Fruit fly (Drosophila melanogaster) whole organism, embryonic: ENCODE data around the gene nol.

Experiments used
- Abd-B ChIP-seq: fragments of 200-800 bp; sonication (Bioruptor generic); optimal IDR thresholded peaks from 2 replicates; lab custom pipeline; 2018; ENCODE audit warnings: missing biosample characterization, mild to moderate bottlenecking, missing genetic modification characterization, moderate library complexity
- Ada2b ChIP-seq: fragments of 200-800 bp; sonication (Bioruptor generic); IDR thresholded peaks from 2 replicates; pipeline ENCODE4 v1.3.6; 2022; ENCODE audit warnings: missing biosample characterization, missing genetic modification characterization
- CG1233 ChIP-seq: fragments of 200-800 bp; sonication (Bioruptor generic); optimal IDR thresholded peaks from 4 replicates; lab custom pipeline; 2018; ENCODE audit warnings: missing biosample characterization, mild to moderate bottlenecking, missing genetic modification characterization
- CG17568 ChIP-seq: fragments of 200-800 bp; sonication (Bioruptor generic); optimal IDR thresholded peaks from 2 replicates; lab custom pipeline; 2018; ENCODE audit warnings: missing biosample characterization, mild to moderate bottlenecking, missing genetic modification characterization, moderate library complexity
- CG17912 ChIP-seq: fragments of 200-800 bp; sonication (Bioruptor generic); optimal IDR thresholded peaks from 2 replicates; lab custom pipeline; 2018; ENCODE audit warnings: missing biosample characterization, mild to moderate bottlenecking, missing genetic modification characterization
- CG1832 ChIP-seq: fragments of 200-800 bp; sonication (Bioruptor generic); optimal IDR thresholded peaks from 2 replicates; lab custom pipeline; 2017; ENCODE audit warnings: missing biosample characterization, mild to moderate bottlenecking, missing genetic modification characterization, inconsistent platforms
- CG2202 ChIP-seq: fragments of 200-800 bp; sonication (Bioruptor generic); optimal IDR thresholded peaks from 2 replicates; lab custom pipeline; 2018; ENCODE audit warnings: missing biosample characterization, mild to moderate bottlenecking, missing genetic modification characterization
- CG2678 ChIP-seq: fragments of 200-800 bp; sonication (Bioruptor generic); optimal IDR thresholded peaks from 3 replicates; lab custom pipeline; 2019; ENCODE audit warnings: missing biosample characterization, mild to moderate bottlenecking, missing genetic modification characterization, moderate library complexity
- CG3065 ChIP-seq: fragments of 200-800 bp; sonication (Bioruptor generic); optimal IDR thresholded peaks from 2 replicates; lab custom pipeline; 2016; ENCODE audit warnings: missing biosample characterization, missing genetic modification characterization
- CG32772 ChIP-seq: fragments of 200-800 bp; sonication (Bioruptor generic); IDR thresholded peaks from 2 replicates; pipeline ENCODE4 v1.3.6; 2022; ENCODE audit warnings: missing biosample characterization, missing genetic modification characterization
- CG3281 ChIP-seq: fragments of 200-800 bp; sonication (Bioruptor generic); optimal IDR thresholded peaks from 3 replicates; lab custom pipeline; 2017; ENCODE audit warnings: missing biosample characterization, mild to moderate bottlenecking, missing genetic modification characterization
- CG4820 ChIP-seq: fragments of 200-800 bp; sonication (Bioruptor generic); optimal IDR thresholded peaks from 3 replicates; lab custom pipeline; 2016; ENCODE audit warnings: missing biosample characterization, missing genetic modification characterization
- CG9932 ChIP-seq: fragments of 200-800 bp; sonication (Bioruptor generic); IDR thresholded peaks from 2 replicates; pipeline ENCODE4 v1.3.6; 2022; ENCODE audit warnings: missing biosample characterization, missing genetic modification characterization
- CHES-1-like ChIP-seq: fragments of 200-800 bp; sonication (Bioruptor generic); optimal IDR thresholded peaks from 2 replicates; lab custom pipeline; 2016; ENCODE audit warnings: missing biosample characterization, missing genetic modification characterization
- CoRest ChIP-seq: fragments of 200-800 bp; sonication (Bioruptor generic); optimal IDR thresholded peaks from 3 replicates; lab custom pipeline; 2018; ENCODE audit warnings: missing biosample characterization, mild to moderate bottlenecking, missing genetic modification characterization, moderate library complexity
- D19B ChIP-seq: fragments of 200-800 bp; sonication (Bioruptor generic); optimal IDR thresholded peaks from 2 replicates; lab custom pipeline; 2017; ENCODE audit warnings: missing biosample characterization, mild to moderate bottlenecking, missing genetic modification characterization
- Dbx ChIP-seq: fragments of 200-800 bp; sonication (Bioruptor generic); IDR thresholded peaks from 3 replicates; pipeline ENCODE4 v1.3.6; 2022; ENCODE audit warnings: missing biosample characterization, missing genetic modification characterization
- Gsc ChIP-seq: fragments of 200-800 bp; sonication (Bioruptor generic); IDR thresholded peaks from 2 replicates; pipeline ENCODE4 v1.3.6; 2022; ENCODE audit warnings: missing biosample characterization, missing genetic modification characterization
- Hr3 ChIP-seq: fragments of 200-800 bp; sonication (Bioruptor generic); optimal IDR thresholded peaks from 3 replicates; lab custom pipeline; 2016; ENCODE audit warnings: missing biosample characterization, missing genetic modification characterization
- Hr78 ChIP-seq, 2 experiments: fragments of 200-800 bp in 1 of 2; fragments of >200 bp in 1 of 2; sonication (Bioruptor generic) in 1 of 2; optimal IDR thresholded peaks; 2 replicates each; lab custom pipeline; 2017 to 2019; ENCODE audit warnings: missing biosample characterization in 2 of 2, missing genetic modification characterization in 2 of 2, mild to moderate bottlenecking in 1 of 2, moderate library complexity in 1 of 2
- MBD-R2 ChIP-seq: fragments of 200-800 bp; sonication (Bioruptor generic); IDR thresholded peaks from 2 replicates; pipeline ENCODE4 v1.3.6; 2022; ENCODE audit warnings: missing biosample characterization, missing genetic modification characterization
- MTF-1 ChIP-seq: fragments of 200-800 bp; sonication (Bioruptor generic); optimal IDR thresholded peaks from 2 replicates; lab custom pipeline; 2018; ENCODE audit warnings: missing biosample characterization, mild to moderate bottlenecking, missing genetic modification characterization, borderline replicate concordance
- Nf-YC ChIP-seq: fragments of 200-800 bp; optimal IDR thresholded peaks from 3 replicates; lab custom pipeline; 2019; ENCODE audit warnings: missing biosample characterization, mild to moderate bottlenecking, missing genetic modification characterization, moderate library complexity
- Rfx ChIP-seq: fragments of 200-800 bp; sonication (Bioruptor generic); IDR thresholded peaks from 2 replicates; pipeline ENCODE4 v1.3.6; 2022; ENCODE audit warnings: missing biosample characterization, missing genetic modification characterization
- Side ChIP-seq: fragments of 200-800 bp; sonication (Bioruptor generic); optimal IDR thresholded peaks from 2 replicates; lab custom pipeline; 2016; ENCODE audit warnings: missing biosample characterization, missing genetic modification characterization
- Stat92E ChIP-seq, 3 experiments: fragments of >200 bp in 2 of 3; fragments of 200-800 bp in 1 of 3; sonication (Bioruptor generic) in 1 of 3; optimal IDR thresholded peaks; 2 replicates each; lab custom pipeline; 2017 to 2019; ENCODE audit warnings: missing biosample characterization in 3 of 3, missing genetic modification characterization in 3 of 3, mild to moderate bottlenecking in 1 of 3, moderate library complexity in 1 of 3
- amos ChIP-seq: fragments of 200-800 bp; sonication (Bioruptor generic); IDR thresholded peaks from 2 replicates; pipeline ENCODE4 v1.3.6; 2022; ENCODE audit warnings: missing biosample characterization, missing genetic modification characterization; ENCODE audit not compliant: partially characterized antibody
- ash1 ChIP-seq: fragments of 200-800 bp; sonication (Bioruptor generic); optimal IDR thresholded peaks from 2 replicates; lab custom pipeline; 2018; ENCODE audit warnings: missing biosample characterization, mild to moderate bottlenecking, missing genetic modification characterization
- ato ChIP-seq: fragments of 200-800 bp; sonication (Bioruptor generic); IDR thresholded peaks from 2 replicates; pipeline ENCODE4 v1.3.6; 2022; ENCODE audit warnings: missing biosample characterization, missing genetic modification characterization; ENCODE audit not compliant: partially characterized antibody
- chm ChIP-seq: fragments of 200-800 bp; sonication (Bioruptor generic); IDR thresholded peaks from 2 replicates; pipeline ENCODE4 v1.3.6; 2022; ENCODE audit warnings: missing biosample characterization, missing genetic modification characterization
- croc ChIP-seq: fragments of 200-800 bp; sonication (Bioruptor generic); conservative IDR thresholded peaks from 3 replicates; pipeline ENCODE4 v1.3.6; 2022; ENCODE audit warnings: missing biosample characterization, missing genetic modification characterization
- danr ChIP-seq: fragments of 200-800 bp; sonication (Bioruptor generic); IDR thresholded peaks from 2 replicates; pipeline ENCODE4 v1.3.6; 2022; ENCODE audit warnings: missing biosample characterization, missing genetic modification characterization
- dm ChIP-seq: fragments of 200-800 bp; sonication (Bioruptor generic); optimal IDR thresholded peaks from 3 replicates; lab custom pipeline; 2016; ENCODE audit warnings: missing biosample characterization, missing genetic modification characterization
- fru ChIP-seq: fragments of >200 bp; optimal IDR thresholded peaks from 2 replicates; lab custom pipeline; 2017
- grau ChIP-seq: fragments of 200-800 bp; optimal IDR thresholded peaks from 3 replicates; lab custom pipeline; 2019; ENCODE audit warnings: missing biosample characterization, mild to moderate bottlenecking, missing genetic modification characterization, moderate library complexity
- grn ChIP-seq: fragments of 200-800 bp; sonication (Bioruptor generic); optimal IDR thresholded peaks from 3 replicates; lab custom pipeline; 2017; ENCODE audit warnings: missing biosample characterization, missing genetic modification characterization
- knrl ChIP-seq: fragments of 200-800 bp; sonication (Bioruptor generic); IDR thresholded peaks from 3 replicates; pipeline ENCODE4 v1.3.6; 2022; ENCODE audit warnings: missing biosample characterization, missing genetic modification characterization; ENCODE audit not compliant: partially characterized antibody
- pnt ChIP-seq: fragments of 200-800 bp; sonication (Bioruptor generic); optimal IDR thresholded peaks from 3 replicates; lab custom pipeline; 2016; ENCODE audit warnings: missing biosample characterization, missing genetic modification characterization
- rib ChIP-seq: fragments of 200-800 bp; sonication (Bioruptor generic); IDR thresholded peaks from 2 replicates; pipeline ENCODE4 v1.3.6; 2022; ENCODE audit warnings: missing biosample characterization, missing genetic modification characterization
- sc ChIP-seq, 3 experiments: fragments of >200 bp in 2 of 3; fragments of 200-800 bp in 1 of 3; sonication (Bioruptor generic) in 1 of 3; optimal IDR thresholded peaks; 2 replicates in 2 of 3; 3 replicates in 1 of 3; lab custom pipeline; 2017; ENCODE audit warnings: mild to moderate bottlenecking in 1 of 3, missing biosample characterization in 1 of 3, missing genetic modification characterization in 1 of 3, missing genetic modification reagents in 1 of 3
- sens ChIP-seq: fragments of 200-800 bp; sonication (Bioruptor generic); peaks from one replicate; lab custom pipeline; 2016; ENCODE audit warnings: missing biosample characterization, missing genetic modification characterization
- seq ChIP-seq: fragments of 200-800 bp; sonication (Bioruptor generic); IDR thresholded peaks from 2 replicates; pipeline ENCODE4 v1.3.6; 2022; ENCODE audit warnings: missing biosample characterization, missing genetic modification characterization
- slbo ChIP-seq: fragments of 200-800 bp; sonication (Bioruptor generic); IDR thresholded peaks from 2 replicates; pipeline ENCODE4 v1.3.6; 2022; ENCODE audit warnings: missing biosample characterization, missing genetic modification characterization
- sna ChIP-seq: fragments of 200-800 bp; sonication (Bioruptor generic); IDR thresholded peaks from 2 replicates; pipeline ENCODE4 v1.3.6; 2022; ENCODE audit warnings: missing biosample characterization, missing genetic modification characterization; ENCODE audit not compliant: partially characterized antibody
- tio ChIP-seq: fragments of 200-800 bp; sonication (Bioruptor generic); optimal IDR thresholded peaks from 2 replicates; lab custom pipeline; 2017; ENCODE audit warnings: missing biosample characterization, missing genetic modification characterization, inconsistent platforms
- tx ChIP-seq: fragments of 200-800 bp; sonication (Bioruptor generic); optimal IDR thresholded peaks from 2 replicates; lab custom pipeline; 2016; ENCODE audit warnings: missing biosample characterization, missing genetic modification characterization
- vnd ChIP-seq: fragments of 200-800 bp; sonication (Bioruptor generic); IDR thresholded peaks from 3 replicates; pipeline ENCODE4 v1.3.6; 2022; ENCODE audit warnings: missing biosample characterization, missing genetic modification characterization; ENCODE audit not compliant: partially characterized antibody
- wdn ChIP-seq: fragments of 200-800 bp; sonication (Bioruptor generic); IDR thresholded peaks from 2 replicates; pipeline ENCODE4 v1.3.6; 2022; ENCODE audit warnings: missing biosample characterization, missing genetic modification characterization
- z ChIP-seq: fragments of 200-800 bp; sonication (Bioruptor generic); IDR thresholded peaks from 3 replicates; pipeline ENCODE4 v1.3.6; 2022; ENCODE audit warnings: missing biosample characterization, missing genetic modification characterization

The nol gene

DNA sequence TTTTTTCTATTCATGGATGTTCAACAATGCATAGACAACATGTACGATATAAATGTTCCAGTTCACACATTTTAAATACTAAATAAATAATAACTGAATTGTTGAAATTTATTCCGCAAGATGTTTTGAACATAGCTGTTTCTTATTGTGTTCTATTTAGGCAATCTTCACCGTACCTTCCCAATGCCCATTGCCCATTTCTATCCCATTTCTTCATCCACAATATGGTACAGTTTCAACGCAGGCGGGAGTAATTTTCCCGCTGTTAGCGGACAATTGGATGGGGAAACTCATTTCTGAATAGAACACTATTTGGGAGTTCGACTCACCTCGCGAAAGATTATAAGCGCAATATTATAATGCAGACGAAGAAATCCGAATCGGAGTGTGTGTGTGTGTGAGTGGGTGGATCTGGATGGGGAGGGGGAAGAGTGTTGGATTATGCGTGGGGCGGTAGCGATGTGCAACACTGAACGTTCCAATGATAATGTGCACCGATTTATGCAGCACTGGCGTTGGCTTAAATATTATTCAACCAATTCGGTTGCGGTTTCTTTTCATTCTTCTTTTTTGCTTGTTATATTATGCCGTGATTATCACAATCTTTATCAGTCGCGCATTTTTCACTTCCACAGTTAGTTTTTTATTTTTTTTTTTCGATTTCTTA is 38.6 kb upstream of the nol start (continued):
- TF ChIP-seq CG4820 (GFP tag; lab: Kevin White, UChicago) (peak; percentile 39), grau (peak; percentile 79), amos (0 out of 2 replicates have a peak, but pooled peaks have one; percentile 21), seq (no peak), slbo (GFP tag; lab: Robert Waterston, UW) (peak; percentile 48), sc (optimal IDR thresholded peaks at IDR 0.05; lab: Kevin White, UChicago) (no peak), sc (GFP tag; optimal IDR thresholded peaks at IDR 0.05; lab: Kevin White, UChicago) (no peak), CG1832 (GFP tag; lab: Kevin White, UChicago) (no peak), Side (GFP tag; lab: Kevin White, UChicago) (peak; percentile 76), Hr78 (GFP tag; optimal IDR thresholded peaks at IDR 0.05; lab: Kevin White, UChicago) (no peak), CG2202 (tag; lab: Kevin White, UChicago) (no peak), danr (GFP tag; lab: Robert Waterston, UW) (no peak), CG32772 (GFP tag; lab: Robert Waterston, UW) (no peak), rib (GFP tag; lab: Robert Waterston, UW) (no peak), sna (GFP tag; lab: Robert Waterston, UW) (no peak), CG17912 (GFP tag; lab: Kevin White, UChicago) (peak; percentile 4), CG2678 (tag; lab: Kevin White, UChicago) (no peak), dm (no peak), Ada2b (GFP tag; lab: Robert Waterston, UW) (no peak), croc (GFP tag; lab: Robert Waterston, UW) (no peak), Dbx (GFP tag; lab: Robert Waterston, UW) (0 out of 3 replicates have a peak, but pooled peaks have one; percentile 53), Stat92E (GFP tag; optimal IDR thresholded peaks at IDR 0.05; lab: Kevin White, UChicago) (no peak), CG9932 (GFP tag; lab: Robert Waterston, UW) (peak; percentile 53), CoRest (no peak), CG3281 (GFP tag; lab: Kevin White, UChicago) (peak; percentile 35), chm (peak; percentile 84), tio (GFP tag; lab: Kevin White, UChicago) (no peak), D19B (GFP tag; lab: Kevin White, UChicago) (no peak), z (GFP tag; lab: Robert Waterston, UW) (no peak), grn (no peak), CHES-1-like (GFP tag; lab: Kevin White, UChicago) (peak; percentile 63), fru (lab: Kevin White, UChicago) (no peak), ato (GFP tag; lab: Robert Waterston, UW) (0 out of 2 replicates have a peak, but pooled peaks have one; percentile 25), tx (peak; percentile 25), Rfx (GFP tag; lab: Robert Waterston, UW) (peak; percentile 53), vnd (GFP tag; lab: Robert Waterston, UW) (no peak), knrl (GFP tag; lab: Robert Waterston, UW) (peak; percentile 15; the same call in 1 of the 3 replicates), CG1233 (GFP tag; lab: Kevin White, UChicago) (peak; percentile 12), Hr3 (GFP tag; lab: Kevin White, UChicago) (no peak), sens (GFP tag; lab: Kevin White, UChicago) (peak; percentile 6), CG3065 (peak; percentile 34), MBD-R2 (GFP tag; lab: Robert Waterston, UW) (peak; percentile 29; the same call in 1 of the 2 replicates), Nf-YC (tag; lab: Kevin White, UChicago) (peak; percentile 10), ash1 (GFP tag; lab: Kevin White, UChicago) (peak; percentile 55), Abd-B (GFP tag; lab: Kevin White, UChicago) (peak; percentile 28), wdn (no peak), MTF-1 (GFP tag; lab: Kevin White, UChicago) (peak; percentile 28), pnt (no peak), CG17568 (GFP tag; lab: Kevin White, UChicago) (no peak), Gsc (GFP tag; lab: Robert Waterston, UW) (no peak)
